Worm (Caenorhabditis elegans) whole organism, mixed stage, embryonic: ENCODE measurements around the gene T19D12.1.

Experiments used
- M03D4.4 ChIP-seq: sonication (generic microtip); optimal IDR thresholded peaks from 2 replicates; lab custom pipeline; 2017; ENCODE audit warnings: mild to moderate bottlenecking, missing genetic modification characterization, missing compliant biosample characterization
- bed-3 ChIP-seq: fragments of 200-800 bp; sonication (Bioruptor generic); optimal IDR thresholded peaks from 3 replicates; lab custom pipeline; 2018; ENCODE audit warnings: mild to moderate bottlenecking, missing genetic modification characterization, moderate library complexity, missing compliant biosample characterization
- blmp-1 ChIP-seq: fragments of 150-350 bp; optimal IDR thresholded peaks from 2 replicates; lab custom pipeline; 2014; ENCODE audit warnings: missing biosample characterization, missing genetic modification characterization
- ceh-43 ChIP-seq: fragments of 200-800 bp; sonication (Bioruptor generic); optimal IDR thresholded peaks from 2 replicates; lab custom pipeline; 2018; ENCODE audit warnings: mild to moderate bottlenecking, missing genetic modification characterization, moderate library complexity, missing compliant biosample characterization
- ceh-83 ChIP-seq: fragments of 200-800 bp; sonication (Bioruptor generic); optimal IDR thresholded peaks from 2 replicates; lab custom pipeline; 2018; ENCODE audit warnings: mild to moderate bottlenecking, missing genetic modification characterization, missing compliant biosample characterization
- ces-1 ChIP-seq: fragments of 150-350 bp; optimal IDR thresholded peaks from 2 replicates; lab custom pipeline; 2014; ENCODE audit warnings: missing biosample characterization, missing genetic modification reagents, missing genetic modification characterization
- cnd-1 ChIP-seq: fragments of 200-800 bp; sonication (Bioruptor generic); optimal IDR thresholded peaks from 2 replicates; lab custom pipeline; 2018; ENCODE audit warnings: mild to moderate bottlenecking, missing genetic modification characterization, missing compliant biosample characterization
- drap-1 ChIP-seq: fragments of 200-800 bp; sonication (Bioruptor generic); optimal IDR thresholded peaks from 3 replicates; lab custom pipeline; 2018; ENCODE audit warnings: mild to moderate bottlenecking, missing genetic modification characterization, missing compliant biosample characterization
- elt-1 ChIP-seq: sonication (generic microtip); optimal IDR thresholded peaks from 2 replicates; lab custom pipeline; 2017; ENCODE audit warnings: missing genetic modification characterization, mild to moderate bottlenecking, missing compliant biosample characterization, antibody characterized with exemption, moderate library complexity, borderline replicate concordance; ENCODE audit not compliant: insufficient read depth
- elt-3 ChIP-seq: fragments of 150-350 bp; optimal IDR thresholded peaks from 2 replicates; lab custom pipeline; 2014; ENCODE audit warnings: missing biosample characterization, missing genetic modification characterization
- flh-1 ChIP-seq: fragments of 200-800 bp; sonication (Bioruptor generic); optimal IDR thresholded peaks from 2 replicates; lab custom pipeline; 2018; ENCODE audit warnings: mild to moderate bottlenecking, missing genetic modification characterization, moderate library complexity, missing compliant biosample characterization
- ham-2 ChIP-seq: fragments of 200-800 bp; sonication (Bioruptor generic); optimal IDR thresholded peaks from 2 replicates; lab custom pipeline; 2018; ENCODE audit warnings: mild to moderate bottlenecking, missing genetic modification characterization, missing compliant biosample characterization
- hlh-1 ChIP-seq: fragments of 150-350 bp; optimal IDR thresholded peaks from 2 replicates; lab custom pipeline; 2014; ENCODE audit warnings: missing biosample characterization, missing genetic modification reagents, missing genetic modification characterization
- lin-32 ChIP-seq: fragments of 200-800 bp; sonication (Bioruptor generic); optimal IDR thresholded peaks from 2 replicates; lab custom pipeline; 2018; ENCODE audit warnings: mild to moderate bottlenecking, missing genetic modification characterization, missing compliant biosample characterization
- lsy-2 ChIP-seq: fragments of 150-350 bp; optimal IDR thresholded peaks from 2 replicates; lab custom pipeline; 2014; ENCODE audit warnings: missing biosample characterization, missing genetic modification characterization
- mab-5 ChIP-seq: fragments of 150-350 bp; optimal IDR thresholded peaks from 2 replicates; lab custom pipeline; 2014; ENCODE audit warnings: missing biosample characterization, missing genetic modification characterization
- mep-1 ChIP-seq: fragments of 150-350 bp; optimal IDR thresholded peaks from 2 replicates; lab custom pipeline; 2017; ENCODE audit warnings: missing biosample characterization, missing genetic modification reagents, missing genetic modification characterization, inconsistent platforms
- mls-2 ChIP-seq: sonication (generic microtip); optimal IDR thresholded peaks from 2 replicates; lab custom pipeline; 2016; ENCODE audit warnings: mild to moderate bottlenecking, missing genetic modification characterization, moderate library complexity, missing compliant biosample characterization
- nhr-12 ChIP-seq: fragments of 150-350 bp; optimal IDR thresholded peaks from 2 replicates; lab custom pipeline; 2014; ENCODE audit warnings: missing biosample characterization, missing genetic modification characterization
- nhr-2 ChIP-seq: fragments of 150-350 bp; optimal IDR thresholded peaks from 2 replicates; lab custom pipeline; 2014; ENCODE audit warnings: missing biosample characterization, missing genetic modification characterization
- nhr-237 ChIP-seq: fragments of 150-350 bp; optimal IDR thresholded peaks from 2 replicates; lab custom pipeline; 2014; ENCODE audit warnings: missing biosample characterization, missing genetic modification characterization
- nhr-28 ChIP-seq: fragments of 150-350 bp; optimal IDR thresholded peaks from 2 replicates; lab custom pipeline; 2014; ENCODE audit warnings: missing biosample characterization, missing genetic modification characterization
- pha-4 ChIP-seq: fragments of 150-350 bp; optimal IDR thresholded peaks from 2 replicates; lab custom pipeline; 2018; ENCODE audit warnings: missing biosample characterization, missing genetic modification reagents, missing genetic modification characterization
- snpc-4 ChIP-seq: fragments of 150-350 bp; optimal IDR thresholded peaks from 2 replicates; lab custom pipeline; 2014; ENCODE audit warnings: missing biosample characterization, missing genetic modification characterization
- sptf-1 ChIP-seq: sonication (generic microtip); optimal IDR thresholded peaks from 2 replicates; lab custom pipeline; 2017; ENCODE audit warnings: mild to moderate bottlenecking, missing genetic modification characterization, moderate library complexity, missing compliant biosample characterization
- tbx-8 ChIP-seq: fragments of 200-800 bp; sonication (Bioruptor generic); optimal IDR thresholded peaks from 2 replicates; lab custom pipeline; 2018; ENCODE audit warnings: mild to moderate bottlenecking, missing genetic modification characterization, moderate library complexity, missing compliant biosample characterization
- unc-120 ChIP-seq: sonication (generic microtip); optimal IDR thresholded peaks from 2 replicates; lab custom pipeline; 2017; ENCODE audit warnings: missing genetic modification characterization, missing compliant biosample characterization; ENCODE audit not compliant: poor library complexity, severe bottlenecking
- unc-62 ChIP-seq: fragments of 150-350 bp; optimal IDR thresholded peaks from 2 replicates; lab custom pipeline; 2014; ENCODE audit warnings: missing biosample characterization, missing genetic modification reagents, missing genetic modification characterization
- ztf-11 ChIP-seq: fragments of 150-350 bp; optimal IDR thresholded peaks from 2 replicates; lab custom pipeline; 2014; ENCODE audit warnings: missing biosample characterization, missing genetic modification characterization

Gene T19D12.1

ce11 chrII:6685964-6686363 lies 19.3 kb downstream of the T19D12.1 start:
- no peak for TF ChIP-seq pha-4 (tag; lab: Kevin White, UChicago)
- no peak for TF ChIP-seq blmp-1 (tag; lab: Kevin White, UChicago)
- no peak for TF ChIP-seq lsy-2 (tag; lab: Kevin White, UChicago)
- no peak for TF ChIP-seq tbx-8 (GFP tag; lab: Kevin White, UChicago)
- no peak for TF ChIP-seq snpc-4 (tag; lab: Kevin White, UChicago)
- TF ChIP-seq flh-1 (GFP tag; lab: Kevin White, UChicago): no peak

ce11 chrII:6689088-6689487 lies 22.4 kb downstream of the T19D12.1 start:
- TF ChIP-seq mab-5 (tag; lab: Kevin White, UChicago): no peak
- TF ChIP-seq nhr-2 (tag; lab: Kevin White, UChicago): no peak
- no peak for TF ChIP-seq elt-3
- no peak for TF ChIP-seq flh-1 (GFP tag; lab: Kevin White, UChicago)
- TF ChIP-seq lsy-2 (tag; lab: Kevin White, UChicago): no peak
- TF ChIP-seq nhr-12 (tag; lab: Kevin White, UChicago): no peak
- no peak for TF ChIP-seq unc-62 (GFP tag; lab: Kevin White, UChicago)
- TF ChIP-seq tbx-8 (GFP tag; lab: Kevin White, UChicago): no peak
- TF ChIP-seq sptf-1 (tag; lab: Kevin White, UChicago): no peak
- TF ChIP-seq mep-1 (tag; lab: Kevin White, UChicago): no peak
- TF ChIP-seq snpc-4 (tag; lab: Kevin White, UChicago): no peak
- TF ChIP-seq lin-32 (GFP tag; lab: Kevin White, UChicago): no peak
- no peak for TF ChIP-seq ceh-43
- no peak for TF ChIP-seq mls-2 (tag; lab: Kevin White, UChicago)
- TF ChIP-seq nhr-237: no peak
- no peak for TF ChIP-seq ces-1 (GFP tag; lab: Kevin White, UChicago)
- TF ChIP-seq bed-3: no peak
- no peak for TF ChIP-seq nhr-28 (tag; lab: Kevin White, UChicago)

- TF ChIP-seq nhr-237 (no peak), cnd-1 (tag; lab: Kevin White, UChicago) (no peak), unc-62 (GFP tag; lab: Kevin White, UChicago) (no peak), hlh-1 (tag; lab: Kevin White, UChicago) (no peak), unc-120 (no peak), ces-1 (GFP tag; lab: Kevin White, UChicago) (no peak), mls-2 (tag; lab: Kevin White, UChicago) (no peak), ceh-83 (GFP tag; lab: Kevin White, UChicago) (no peak), pha-4 (tag; lab: Kevin White, UChicago) (no peak), ztf-11 (tag; lab: Kevin White, UChicago) (no peak), mab-5 (tag; lab: Kevin White, UChicago) (no peak)
Observed at ce11 chrII:6695388-6695787, 28.7 kb downstream of the T19D12.1 start, which contains the start of gene C18H9.5. C18H9.5 (minus strand) TSS chrII:6695566.

ce11 chrII:6698784-6699183 lies 32.1 kb downstream of the T19D12.1 start, which contains the start of gene C18H9.1:
C18H9.1 (plus strand) TSS chrII:6699084.
- no peak for TF ChIP-seq ceh-83 (GFP tag; lab: Kevin White, UChicago)
- TF ChIP-seq drap-1: no peak
- TF ChIP-seq mep-1 (tag; lab: Kevin White, UChicago): no peak
- TF ChIP-seq bed-3: no peak

- TF ChIP-seq lsy-2 (tag; lab: Kevin White, UChicago) (no peak), elt-3 (no peak), unc-120 (no peak), pha-4 (tag; lab: Kevin White, UChicago) (no peak), ham-2 (GFP tag; lab: Kevin White, UChicago) (no peak), nhr-237 (no peak), sptf-1 (tag; lab: Kevin White, UChicago) (no peak), lin-32 (GFP tag; lab: Kevin White, UChicago) (no peak), M03D4.4 (tag; lab: Kevin White, UChicago) (no peak), nhr-2 (tag; lab: Kevin White, UChicago) (no peak), elt-1 (tag; lab: Kevin White, UChicago) (no peak), cnd-1 (tag; lab: Kevin White, UChicago) (no peak), mab-5 (tag; lab: Kevin White, UChicago) (no peak), nhr-12 (tag; lab: Kevin White, UChicago) (no peak), drap-1 (no peak), ztf-11 (tag; lab: Kevin White, UChicago) (no peak)
Observed at ce11 chrII:6701497-6701896, 34.8 kb downstream of the T19D12.1 start, which contains the start of gene C18H9.6. C18H9.6 (minus strand) TSS chrII:6701625.
